Worm (Caenorhabditis elegans) whole organism, L2 larva: ENCODE data around the gene sqd-1.

ENCODE experiments used
- fos-1 ChIP-seq: fragments of 150-350 bp; optimal IDR thresholded peaks from 2 replicates; lab custom pipeline; 2014; ENCODE audit warnings: missing biosample characterization, missing genetic modification characterization
- nhr-10 ChIP-seq: sonication (generic microtip); optimal IDR thresholded peaks from 2 replicates; lab custom pipeline; 2017; ENCODE audit warnings: missing biosample characterization, missing genetic modification characterization

DNA sequence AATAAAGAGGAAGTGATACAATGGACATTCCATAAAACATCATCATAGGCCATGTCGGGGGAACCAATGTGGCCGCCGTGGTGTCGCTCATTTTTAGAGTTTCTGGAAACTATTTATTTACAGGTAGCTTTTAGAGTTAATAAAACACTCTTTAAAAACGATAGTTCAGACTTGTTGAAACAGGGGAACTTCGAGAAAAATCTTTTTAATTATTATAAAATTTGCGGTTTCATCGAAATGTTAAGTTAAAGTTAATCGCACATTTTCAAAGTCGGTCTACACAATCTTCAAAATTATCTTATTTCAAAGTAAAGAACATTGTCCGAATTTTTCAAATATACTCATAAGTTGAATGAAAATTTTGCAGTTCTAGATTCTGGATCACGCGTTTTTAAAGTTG, 39.7 kb upstream of the sqd-1 start, which contains the start of gene ops-1:
- TF ChIP-seq nhr-10 (tag; lab: Kevin White, UChicago) (no peak), fos-1 (tag; lab: Kevin White, UChicago) (no peak)
